Fruit fly (Drosophila melanogaster) whole organism, pupa: ENCODE data around the gene Jig.
A peak's percentile ranks its signal among the peaks of the same experiment; 100 is the strongest.

Experiments used
- CG10348 ChIP-seq: fragments of 200-800 bp; sonication (Bioruptor generic); IDR thresholded peaks from 2 replicates; pipeline ENCODE4 v1.3.6; 2022; ENCODE audit warnings: missing biosample characterization, missing genetic modification characterization
- CG12605 ChIP-seq: fragments of 200-800 bp; sonication (Bioruptor generic); IDR thresholded peaks from 2 replicates; pipeline ENCODE4 v1.3.6; 2022; ENCODE audit warnings: missing biosample characterization, missing genetic modification characterization
- CG13204 ChIP-seq: fragments of 200-800 bp; sonication (Bioruptor generic); optimal IDR thresholded peaks from 2 replicates; lab custom pipeline; 2018; ENCODE audit warnings: missing biosample characterization, mild to moderate bottlenecking, missing genetic modification characterization, moderate library complexity
- CG14655 ChIP-seq: fragments of 200-800 bp; sonication (Bioruptor generic); optimal IDR thresholded peaks from 3 replicates; lab custom pipeline; 2017; ENCODE audit warnings: mild to moderate bottlenecking, missing biosample characterization, missing genetic modification reagents, missing genetic modification characterization
- CG15710 ChIP-seq: fragments of 200-800 bp; sonication (Bioruptor generic); optimal IDR thresholded peaks from 2 replicates; lab custom pipeline; 2018; ENCODE audit warnings: missing biosample characterization, mild to moderate bottlenecking, missing genetic modification characterization, moderate library complexity
- CG17806 ChIP-seq: fragments of 200-800 bp; sonication (Bioruptor generic); optimal IDR thresholded peaks from 2 replicates; lab custom pipeline; 2018; ENCODE audit warnings: missing biosample characterization, mild to moderate bottlenecking, missing genetic modification characterization, moderate library complexity
- CG32121 ChIP-seq: fragments of 200-800 bp; sonication (Bioruptor generic); IDR thresholded peaks from 2 replicates; pipeline ENCODE4 v1.3.6; 2022; ENCODE audit warnings: missing biosample characterization, missing genetic modification characterization
- CG34367 ChIP-seq: fragments of 200-800 bp; sonication (Bioruptor generic); optimal IDR thresholded peaks from 2 replicates; lab custom pipeline; 2018; ENCODE audit warnings: missing biosample characterization, mild to moderate bottlenecking, missing genetic modification characterization
- CG4496 ChIP-seq: fragments of 200-800 bp; sonication (Bioruptor generic); IDR thresholded peaks from 3 replicates; pipeline ENCODE4 v1.3.6; 2022; ENCODE audit warnings: missing biosample characterization, missing genetic modification characterization
- CG8159 ChIP-seq: fragments of 200-800 bp; sonication (Bioruptor generic); optimal IDR thresholded peaks from 3 replicates; lab custom pipeline; 2018; ENCODE audit warnings: missing biosample characterization, mild to moderate bottlenecking, missing genetic modification characterization, moderate library complexity
- CG8301 ChIP-seq: fragments of 200-800 bp; sonication (Bioruptor generic); optimal IDR thresholded peaks from 2 replicates; lab custom pipeline; 2018; ENCODE audit warnings: missing biosample characterization, mild to moderate bottlenecking, missing genetic modification characterization
- CG9948 ChIP-seq: fragments of 200-800 bp; sonication (Bioruptor generic); optimal IDR thresholded peaks from 2 replicates; lab custom pipeline; 2018; ENCODE audit warnings: missing biosample characterization, mild to moderate bottlenecking, missing genetic modification characterization, moderate library complexity
- D1 ChIP-seq: fragments of 200-800 bp; sonication (Bioruptor generic); optimal IDR thresholded peaks from 2 replicates; lab custom pipeline; 2018; ENCODE audit warnings: missing biosample characterization, mild to moderate bottlenecking, missing genetic modification characterization, moderate library complexity
- EcR ChIP-seq: fragments of 200-800 bp; sonication (Bioruptor generic); optimal IDR thresholded peaks from 3 replicates; lab custom pipeline; 2019; ENCODE audit warnings: missing biosample characterization, missing genetic modification characterization, mild to moderate bottlenecking, moderate library complexity, missing genetic modification reagents
- Ets98B ChIP-seq: fragments of 200-800 bp; sonication (Bioruptor generic); IDR thresholded peaks from 2 replicates; pipeline ENCODE4 v1.3.6; 2022; ENCODE audit warnings: missing biosample characterization, missing genetic modification characterization
- Pif1A ChIP-seq: fragments of 200-800 bp; sonication (Bioruptor generic); optimal IDR thresholded peaks from 3 replicates; lab custom pipeline; 2016; ENCODE audit warnings: missing biosample characterization, missing genetic modification characterization
- Pif1B ChIP-seq: fragments of 200-800 bp; sonication (Bioruptor generic); optimal IDR thresholded peaks from 3 replicates; lab custom pipeline; 2016; ENCODE audit warnings: missing biosample characterization, missing genetic modification characterization
- Snoo ChIP-seq: fragments of 200-800 bp; sonication (Bioruptor generic); optimal IDR thresholded peaks from 3 replicates; lab custom pipeline; 2017; ENCODE audit warnings: missing biosample characterization, mild to moderate bottlenecking, missing genetic modification characterization, inconsistent platforms
- fd96Ca ChIP-seq: fragments of 200-800 bp; sonication (Bioruptor generic); IDR thresholded peaks from 3 replicates; pipeline ENCODE4 v1.3.6; 2022; ENCODE audit warnings: missing biosample characterization, missing genetic modification characterization
- gl ChIP-seq: fragments of 200-800 bp; sonication (Bioruptor generic); optimal IDR thresholded peaks from 2 replicates; lab custom pipeline; 2018; ENCODE audit warnings: missing biosample characterization, mild to moderate bottlenecking, missing genetic modification characterization
- rn ChIP-seq: fragments of 200-800 bp; sonication (Bioruptor generic); IDR thresholded peaks from 2 replicates; pipeline ENCODE4 v1.3.6; 2022; ENCODE audit warnings: missing biosample characterization, missing genetic modification characterization

Jig gene

DNA sequence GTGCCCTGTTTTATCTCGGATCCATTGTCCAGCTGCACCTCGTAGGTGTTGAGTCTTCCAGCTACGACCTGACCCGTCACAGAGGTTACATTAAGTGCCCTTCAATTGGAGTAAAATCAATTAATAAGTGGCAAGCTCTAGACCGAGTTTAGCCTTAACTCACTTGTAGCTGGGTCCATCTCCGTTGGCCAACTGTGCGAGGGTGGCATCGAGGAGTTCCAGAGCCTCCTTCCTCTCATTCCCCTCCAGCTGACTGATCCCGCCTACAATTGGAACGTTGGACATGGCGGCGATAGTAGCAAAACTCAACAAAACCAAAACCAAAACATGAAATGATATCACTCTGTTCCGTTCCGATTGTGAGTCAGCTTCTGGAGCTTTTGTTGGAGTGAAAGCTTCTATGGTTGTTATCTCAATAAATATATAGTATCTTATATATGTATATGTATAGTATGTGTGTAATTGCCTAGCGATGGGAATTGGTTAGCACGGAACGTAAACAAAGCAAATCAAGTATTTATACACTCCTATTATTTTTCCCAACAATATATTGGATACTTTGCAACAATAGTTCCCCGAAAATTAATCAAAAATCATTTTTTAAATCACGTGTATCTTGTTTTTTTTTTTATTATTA lies 7.9 kb downstream of the Jig start, which contains the start of gene CG8066:
Gene CG8066, minus strand, starts transcription at position 347 of the 637 bp plus-strand sequence.
- no peak for TF ChIP-seq gl
- TF ChIP-seq CG4496 (GFP tag; lab: Robert Waterston, UW): peak; percentile 17; the same call in 1 of the 3 replicates
- no peak for TF ChIP-seq CG9948 (tag; lab: Kevin White, UChicago)
- peak; percentile 21 for TF ChIP-seq CG8301
- TF ChIP-seq EcR (GFP tag; lab: Kevin White, UChicago): no peak
- no peak for TF ChIP-seq rn (GFP tag; lab: Robert Waterston, UW)
- TF ChIP-seq CG13204 (GFP tag; lab: Kevin White, UChicago): no peak
- no peak for TF ChIP-seq Snoo (tag; lab: Kevin White, UChicago)
- no peak for TF ChIP-seq CG10348 (GFP tag; lab: Robert Waterston, UW)
- no peak for TF ChIP-seq CG17806 (tag; lab: Kevin White, UChicago)
- no peak for TF ChIP-seq fd96Ca (GFP tag; lab: Robert Waterston, UW)
- TF ChIP-seq Ets98B (GFP tag; lab: Robert Waterston, UW): peak; percentile 54; the same call in 1 of the 2 replicates
- no peak for TF ChIP-seq D1 (tag; lab: Kevin White, UChicago)
- TF ChIP-seq CG15710 (tag; lab: Kevin White, UChicago): no peak
- TF ChIP-seq CG14655 (GFP tag; lab: Kevin White, UChicago): peak; percentile 21
- TF ChIP-seq CG32121 (GFP tag; lab: Robert Waterston, UW): no peak
- no peak for TF ChIP-seq CG8159
- TF ChIP-seq Pif1B: no peak
- TF ChIP-seq CG12605 (GFP tag; lab: Robert Waterston, UW): no peak
- TF ChIP-seq CG34367 (tag; lab: Kevin White, UChicago): no peak
- TF ChIP-seq Pif1A: peak; percentile 13

DNA sequence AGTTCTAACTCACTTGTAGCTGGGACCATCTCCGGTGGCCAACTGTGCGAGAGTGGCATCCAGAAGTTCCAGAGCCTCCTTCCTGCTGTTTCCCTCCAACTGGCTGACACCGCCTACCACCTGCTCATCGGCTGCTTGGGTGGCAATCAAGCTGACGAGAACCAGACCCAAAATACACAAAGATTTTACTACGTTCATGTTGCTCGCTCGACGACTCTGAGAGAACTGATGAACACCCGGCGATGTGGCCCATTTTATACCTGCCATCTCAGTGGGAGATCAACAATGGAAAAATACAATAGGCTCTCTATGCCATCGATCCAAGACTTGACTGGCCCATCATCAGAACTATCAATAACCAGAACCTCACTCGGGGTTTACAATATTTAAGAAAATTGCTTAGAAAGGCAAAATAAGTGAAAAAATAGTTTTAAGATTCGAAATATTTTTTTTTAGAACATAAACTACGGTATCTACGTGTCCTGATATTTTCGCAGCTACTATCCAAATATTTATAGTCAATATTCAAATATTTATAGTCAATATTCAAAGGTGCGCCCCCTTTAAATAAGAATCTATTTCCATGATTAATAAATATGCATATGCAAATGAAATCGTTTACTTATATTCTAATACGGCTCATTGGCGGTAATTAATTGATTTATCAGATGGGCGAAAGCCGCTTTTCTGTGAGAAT lies 8.8 kb downstream of the Jig start, which contains the start of gene Cys:
Gene Cys, minus strand, starts transcription at position 234 of the 697 bp plus-strand sequence.
- TF ChIP-seq Ets98B (GFP tag; lab: Robert Waterston, UW): peak; percentile 23; the same call in 1 of the 2 replicates
- TF ChIP-seq rn (GFP tag; lab: Robert Waterston, UW): no peak
- TF ChIP-seq CG12605 (GFP tag; lab: Robert Waterston, UW): no peak
- peak; percentile 11 for TF ChIP-seq EcR (GFP tag; lab: Kevin White, UChicago)

DNA sequence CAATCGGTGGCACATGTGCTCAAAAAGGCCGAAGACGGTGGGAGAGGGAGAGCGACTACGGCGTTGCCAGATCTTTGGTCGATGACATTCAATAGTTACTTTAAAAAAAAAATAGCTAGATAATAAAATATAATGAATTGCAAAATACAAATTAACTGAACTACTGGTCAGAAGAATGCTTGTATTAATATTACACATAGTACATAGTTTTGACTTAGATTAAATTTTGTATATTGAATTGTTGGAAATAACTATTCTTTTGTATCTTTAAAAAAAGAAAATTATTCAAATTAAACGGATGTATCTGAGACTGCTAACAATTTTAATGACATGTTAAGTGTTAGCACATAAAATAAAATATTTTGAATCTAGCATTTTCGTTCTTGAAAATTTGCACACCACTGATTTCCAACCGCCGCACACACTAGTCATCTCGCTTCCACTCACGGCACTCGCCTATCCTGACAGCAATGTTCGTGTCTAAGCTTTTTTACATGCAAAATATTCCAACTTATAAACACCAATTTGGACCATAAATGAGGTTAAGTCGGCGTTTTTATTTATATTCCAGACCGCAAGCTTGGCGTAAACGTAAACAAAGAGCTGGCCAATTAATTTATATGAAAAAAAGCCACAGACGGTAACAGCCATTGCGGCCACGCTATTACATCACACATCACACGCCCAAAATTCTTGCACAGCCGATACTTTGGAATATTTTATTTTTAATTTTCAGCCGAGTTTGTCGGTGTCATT lies 14.4 kb downstream of the Jig start:
- TF ChIP-seq CG34367 (tag; lab: Kevin White, UChicago) (peak; percentile 54), CG15710 (tag; lab: Kevin White, UChicago) (peak; percentile 69), gl (no peak), CG8159 (peak; percentile 81), rn (GFP tag; lab: Robert Waterston, UW) (0 out of 2 replicates have a peak, but pooled peaks have one; percentile 31), CG32121 (GFP tag; lab: Robert Waterston, UW) (peak; percentile 52), D1 (tag; lab: Kevin White, UChicago) (no peak), fd96Ca (GFP tag; lab: Robert Waterston, UW) (no peak; the same call in 2 of the 3 replicates), Pif1A (peak; percentile 37), CG9948 (tag; lab: Kevin White, UChicago) (peak; percentile 71), Snoo (tag; lab: Kevin White, UChicago) (peak; percentile 50), CG10348 (GFP tag; lab: Robert Waterston, UW) (no peak), CG12605 (GFP tag; lab: Robert Waterston, UW) (no peak), CG17806 (tag; lab: Kevin White, UChicago) (peak; percentile 49), CG13204 (GFP tag; lab: Kevin White, UChicago) (no peak), Ets98B (GFP tag; lab: Robert Waterston, UW) (peak; percentile 15; the same call in 1 of the 2 replicates), CG4496 (GFP tag; lab: Robert Waterston, UW) (peak; percentile 70; the same call in 2 of the 3 replicates), Pif1B (peak; percentile 7), EcR (GFP tag; lab: Kevin White, UChicago) (no peak), CG14655 (GFP tag; lab: Kevin White, UChicago) (peak; percentile 73), CG8301 (peak; percentile 61)
- TF ChIP-seq, all 21 proteins: peak for 14

DNA sequence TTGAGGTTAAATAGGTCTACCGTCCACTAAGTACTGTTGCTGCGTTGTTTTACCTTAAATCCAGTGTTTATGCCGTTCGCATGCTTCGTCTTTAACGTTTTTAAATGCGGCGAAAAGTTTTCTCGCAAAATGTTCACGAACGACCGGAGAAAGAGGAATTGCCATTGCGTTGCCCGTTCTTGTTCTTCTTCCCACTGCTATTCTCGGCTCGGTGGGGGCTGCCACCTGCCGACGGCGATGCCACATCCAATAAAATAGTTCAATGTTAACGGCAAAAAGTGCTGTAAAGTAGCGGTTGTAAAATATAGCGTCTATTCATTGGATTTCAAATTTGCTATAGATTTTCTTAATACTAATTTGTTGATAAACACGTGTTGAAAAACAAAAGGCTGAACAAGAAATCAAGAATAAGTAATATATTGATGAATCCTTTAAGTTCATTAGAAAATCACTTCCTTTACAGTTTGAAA lies 15.0 kb downstream of the Jig start, which contains the start of gene CG7987:
Gene CG7987, minus strand, starts transcription at position 170 of the 470 bp plus-strand sequence.
- TF ChIP-seq Pif1B (no peak), CG4496 (GFP tag; lab: Robert Waterston, UW) (peak; percentile 22; the same call in 1 of the 3 replicates)

DNA sequence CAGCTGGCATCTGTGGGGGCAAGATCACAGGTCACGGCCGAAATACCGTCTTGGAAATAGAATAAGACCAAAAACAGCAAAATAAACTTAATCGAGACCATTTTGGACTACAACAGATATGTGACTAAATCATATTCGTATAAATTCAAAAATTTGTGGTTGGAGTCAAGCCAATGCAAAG lies 15.7 kb downstream of the Jig start, which contains the start of gene CG44094:
Gene CG44094, minus strand, starts transcription at position 101 of the 181 bp plus-strand sequence.
- TF ChIP-seq CG32121 (GFP tag; lab: Robert Waterston, UW) (no peak), Pif1A (no peak), CG17806 (tag; lab: Kevin White, UChicago) (no peak), D1 (tag; lab: Kevin White, UChicago) (no peak), CG34367 (tag; lab: Kevin White, UChicago) (no peak), CG12605 (GFP tag; lab: Robert Waterston, UW) (no peak), CG10348 (GFP tag; lab: Robert Waterston, UW) (no peak), fd96Ca (GFP tag; lab: Robert Waterston, UW) (no peak), CG15710 (tag; lab: Kevin White, UChicago) (no peak), Snoo (tag; lab: Kevin White, UChicago) (no peak), CG13204 (GFP tag; lab: Kevin White, UChicago) (no peak)
